Fruit fly (Drosophila melanogaster): Measurements from ENCODE around the gene CG46516.
"Not testable (repeated sequence)": the region's sequence is repeated elsewhere in the genome, so short reads cannot be mapped to it uniquely, and the experiment has no call there.

dm6 chrX:22251282-22251681 lies 39.2 kb downstream of the CG46516 start, which contains the start of gene CG41562:
- TF ChIP-seq psq (GFP tag; optimal IDR thresholded peaks at IDR 0.05); sage (GFP tag; optimal IDR thresholded peaks at IDR 0.05); Abd-B (GFP tag; optimal IDR thresholded peaks at IDR 0.05); dmrt93B (GFP tag; optimal IDR thresholded peaks at IDR 0.05); Rel (GFP tag; optimal IDR thresholded peaks at IDR 0.05); Rel (tag; optimal IDR thresholded peaks at IDR 0.05); sv (GFP tag; optimal IDR thresholded peaks at IDR 0.05); usp (GFP tag; optimal IDR thresholded peaks at IDR 0.05); pan (optimal IDR thresholded peaks at IDR 0.05); fru (GFP tag; optimal IDR thresholded peaks at IDR 0.05): not testable (repeated sequence)
